Worm (Caenorhabditis elegans) whole organism, L1 larva: ENCODE data around the gene ceh-53.

Experiments
- C16A3.4 ChIP-seq: fragments of 150-350 bp; optimal IDR thresholded peaks from 2 replicates; lab custom pipeline; 2014; ENCODE audit warnings: missing biosample characterization, missing genetic modification characterization
- C34B4.2 ChIP-seq: sonication (generic microtip); optimal IDR thresholded peaks from 2 replicates; lab custom pipeline; 2017; ENCODE audit warnings: mild to moderate bottlenecking, missing genetic modification characterization, missing compliant biosample characterization
- F16B12.6 ChIP-seq: fragments of 150-350 bp; optimal IDR thresholded peaks from 2 replicates; lab custom pipeline; 2014; ENCODE audit warnings: missing biosample characterization, missing genetic modification characterization
- blmp-1 ChIP-seq: fragments of 150-350 bp; optimal IDR thresholded peaks from 2 replicates; lab custom pipeline; 2014; ENCODE audit warnings: missing biosample characterization, missing genetic modification characterization
- ceh-8 ChIP-seq: fragments of 200-800 bp; sonication (Bioruptor generic); optimal IDR thresholded peaks from 2 replicates; lab custom pipeline; 2018; ENCODE audit warnings: mild to moderate bottlenecking, missing genetic modification characterization, moderate library complexity, missing compliant biosample characterization
- dpl-1 ChIP-seq, 3 experiments: fragments of 150-350 bp in 2 of 3; sonication (generic microtip) in 1 of 3; optimal IDR thresholded peaks; 2 replicates each; lab custom pipeline; 2014 to 2017; ENCODE audit warnings: missing biosample characterization in 3 of 3, missing genetic modification characterization in 3 of 3, missing genetic modification reagents in 3 of 3
- dsc-1 ChIP-seq: sonication (generic microtip); optimal IDR thresholded peaks from 2 replicates; lab custom pipeline; 2016; ENCODE audit warnings: mild to moderate bottlenecking, missing genetic modification characterization, missing compliant biosample characterization
- efl-1 ChIP-seq, 4 experiments: fragments of 150-350 bp; optimal IDR thresholded peaks in 3 of 4; peaks in 1 of 4; 1 replicate in 1 of 4; 2 replicates in 3 of 4; lab custom pipeline; 2014; ENCODE audit warnings: missing biosample characterization in 2 of 4, missing genetic modification characterization in 2 of 4, missing genetic modification reagents in 2 of 4
- egl-13 ChIP-seq: sonication (generic microtip); optimal IDR thresholded peaks from 2 replicates; lab custom pipeline; 2016; ENCODE audit warnings: missing genotype, missing genetic modification reagents, missing genetic modification characterization, missing compliant biosample characterization
- elt-3 ChIP-seq, 6 experiments: fragments of 150-350 bp in 1 of 6; sonication (generic microtip); optimal IDR thresholded peaks; 2 replicates each; lab custom pipeline; 2017 to 2018; ENCODE audit warnings: missing biosample characterization in 6 of 6, missing genetic modification characterization in 6 of 6, inconsistent platforms in 1 of 6
- fkh-4 ChIP-seq: sonication (generic microtip); optimal IDR thresholded peaks from 2 replicates; lab custom pipeline; 2016; ENCODE audit warnings: missing compliant biosample characterization, missing genetic modification characterization, borderline replicate concordance
- fkh-8 ChIP-seq: sonication (generic microtip); optimal IDR thresholded peaks from 2 replicates; lab custom pipeline; 2016; ENCODE audit warnings: mild to moderate bottlenecking, missing genetic modification characterization, missing compliant biosample characterization
- irx-1 ChIP-seq: sonication (generic microtip); optimal IDR thresholded peaks from 2 replicates; lab custom pipeline; 2016; ENCODE audit warnings: missing genetic modification characterization, missing compliant biosample characterization
- isw-1 ChIP-seq: fragments of 200-800 bp; sonication (Bioruptor generic); IDR thresholded peaks from 2 replicates; pipeline ENCODE4 v1.3.6; 2022; ENCODE audit warnings: missing genetic modification characterization, missing compliant biosample characterization
- jun-1 ChIP-seq: fragments of 150-350 bp; optimal IDR thresholded peaks from 2 replicates; lab custom pipeline; 2014; ENCODE audit warnings: missing biosample characterization, missing genetic modification reagents, missing genetic modification characterization
- lin-14 ChIP-seq: fragments of 200-800 bp; sonication (Bioruptor generic); optimal IDR thresholded peaks from 2 replicates; lab custom pipeline; 2018; ENCODE audit warnings: mild to moderate bottlenecking, missing genetic modification characterization, moderate library complexity, missing compliant biosample characterization
- lin-35 ChIP-seq, 2 experiments: fragments of 150-350 bp; optimal IDR thresholded peaks; 2 replicates each; lab custom pipeline; 2014; ENCODE audit warnings: missing biosample characterization in 2 of 2, missing genetic modification characterization in 2 of 2, missing genetic modification reagents in 2 of 2
- lin-39 ChIP-seq: fragments of 150-350 bp; optimal IDR thresholded peaks from 2 replicates; lab custom pipeline; 2014; ENCODE audit warnings: missing biosample characterization, missing genetic modification reagents, missing genetic modification characterization
- lir-3 ChIP-seq: sonication (generic microtip); optimal IDR thresholded peaks from 2 replicates; lab custom pipeline; 2016; ENCODE audit warnings: mild to moderate bottlenecking, missing genetic modification characterization, moderate library complexity, missing compliant biosample characterization; ENCODE audit not compliant: poor library complexity
- lsy-2 ChIP-seq, 2 experiments: fragments of 150-350 bp; optimal IDR thresholded peaks; 2 replicates each; lab custom pipeline; 2014; ENCODE audit warnings: missing biosample characterization in 2 of 2, missing genetic modification characterization in 2 of 2
- mab-9 ChIP-seq: fragments of 200-800 bp; sonication (Bioruptor generic); IDR thresholded peaks from 2 replicates; pipeline ENCODE4 v1.3.6; 2022; ENCODE audit warnings: missing genetic modification reagents, missing genetic modification characterization, missing compliant biosample characterization
- mdl-1 ChIP-seq, 2 experiments: fragments of 150-350 bp; optimal IDR thresholded peaks; 2 replicates each; lab custom pipeline; 2014 to 2017; ENCODE audit warnings: missing biosample characterization in 2 of 2, missing genetic modification characterization in 2 of 2, inconsistent platforms in 1 of 2
- mef-2 ChIP-seq: fragments of 150-350 bp; optimal IDR thresholded peaks from 2 replicates; lab custom pipeline; 2014; ENCODE audit warnings: missing biosample characterization, missing genetic modification characterization
- mep-1 ChIP-seq: fragments of 150-350 bp; optimal IDR thresholded peaks from 2 replicates; lab custom pipeline; 2014; ENCODE audit warnings: missing biosample characterization, missing genetic modification characterization
- nhr-11 ChIP-seq: fragments of 150-350 bp; optimal IDR thresholded peaks from 2 replicates; lab custom pipeline; 2014; ENCODE audit warnings: missing biosample characterization, missing genetic modification characterization
- nhr-19 ChIP-seq: fragments of 200-800 bp; sonication (Bioruptor generic); conservative IDR thresholded peaks from 2 replicates; pipeline ENCODE4 v1.3.6; 2022; ENCODE audit warnings: missing genetic modification characterization, missing compliant biosample characterization
- nhr-20 ChIP-seq: sonication (generic microtip); optimal IDR thresholded peaks from 2 replicates; lab custom pipeline; 2016; ENCODE audit warnings: mild to moderate bottlenecking, missing genetic modification characterization, missing compliant biosample characterization
- nhr-237 ChIP-seq: fragments of 150-350 bp; optimal IDR thresholded peaks from 2 replicates; lab custom pipeline; 2014; ENCODE audit warnings: missing biosample characterization, missing genetic modification characterization
- nhr-47 ChIP-seq: sonication (generic microtip); optimal IDR thresholded peaks from 2 replicates; lab custom pipeline; 2016; ENCODE audit warnings: mild to moderate bottlenecking, missing genetic modification characterization, moderate library complexity, missing compliant biosample characterization
- nhr-71 ChIP-seq: sonication (generic microtip); optimal IDR thresholded peaks from 2 replicates; lab custom pipeline; 2016; ENCODE audit warnings: mild to moderate bottlenecking, missing genetic modification characterization, moderate library complexity, missing compliant biosample characterization
- nhr-76 ChIP-seq: sonication (generic microtip); optimal IDR thresholded peaks from 2 replicates; lab custom pipeline; 2017; ENCODE audit warnings: missing biosample characterization, missing genetic modification characterization
- nhr-90 ChIP-seq: sonication (generic microtip); optimal IDR thresholded peaks from 2 replicates; lab custom pipeline; 2016; ENCODE audit warnings: mild to moderate bottlenecking, missing genetic modification characterization, missing compliant biosample characterization; ENCODE audit not compliant: poor library complexity
- pag-3 ChIP-seq: sonication (generic microtip); optimal IDR thresholded peaks from 2 replicates; lab custom pipeline; 2017; ENCODE audit warnings: missing genetic modification characterization, mild to moderate bottlenecking, missing compliant biosample characterization, antibody characterized with exemption, borderline replicate concordance; ENCODE audit not compliant: insufficient read depth
- pax-3 ChIP-seq: fragments of 200-800 bp; sonication (Bioruptor generic); optimal IDR thresholded peaks from 2 replicates; lab custom pipeline; 2018; ENCODE audit warnings: mild to moderate bottlenecking, missing genetic modification characterization, moderate library complexity, missing compliant biosample characterization
- pqm-1 ChIP-seq: sonication (generic microtip); optimal IDR thresholded peaks from 3 replicates; lab custom pipeline; 2017; ENCODE audit warnings: missing biosample characterization, missing genetic modification characterization
- snu-23 ChIP-seq: sonication (generic microtip); optimal IDR thresholded peaks from 2 replicates; lab custom pipeline; 2016; ENCODE audit warnings: missing genetic modification characterization, missing compliant biosample characterization
- sptf-1 ChIP-seq: fragments of 150-350 bp; optimal IDR thresholded peaks from 2 replicates; lab custom pipeline; 2014; ENCODE audit warnings: missing biosample characterization, missing genetic modification characterization
- sup-37 ChIP-seq: fragments of 200-800 bp; sonication (Bioruptor generic); optimal IDR thresholded peaks from 2 replicates; lab custom pipeline; 2018; ENCODE audit warnings: mild to moderate bottlenecking, missing genetic modification characterization, missing compliant biosample characterization
- tbx-2 ChIP-seq: sonication (generic microtip); optimal IDR thresholded peaks from 2 replicates; lab custom pipeline; 2016; ENCODE audit warnings: missing genetic modification characterization, missing compliant biosample characterization
- unc-130 ChIP-seq: fragments of 150-350 bp; optimal IDR thresholded peaks from 2 replicates; lab custom pipeline; 2017; ENCODE audit warnings: missing biosample characterization, missing genetic modification characterization, inconsistent platforms
- unc-98 ChIP-seq: fragments of 200-800 bp; sonication (Bioruptor generic); IDR thresholded peaks from 2 replicates; pipeline ENCODE4 v1.3.6; 2022; ENCODE audit warnings: missing genetic modification characterization, missing compliant biosample characterization
- zag-1 ChIP-seq: fragments of 150-350 bp; optimal IDR thresholded peaks from 2 replicates; lab custom pipeline; 2014; ENCODE audit warnings: missing biosample characterization, missing genetic modification characterization
- zip-4 ChIP-seq: fragments of 200-800 bp; sonication (Bioruptor generic); optimal IDR thresholded peaks from 2 replicates; lab custom pipeline; 2018; ENCODE audit warnings: mild to moderate bottlenecking, missing genetic modification characterization, moderate library complexity, missing compliant biosample characterization
- ztf-11 ChIP-seq, 2 experiments: sonication (generic microtip); optimal IDR thresholded peaks; 2 replicates each; lab custom pipeline; 2016 to 2017; ENCODE audit warnings: missing genetic modification characterization in 2 of 2, missing biosample characterization in 1 of 2, missing compliant biosample characterization in 1 of 2
- ztf-4 ChIP-seq: fragments of 150-350 bp; optimal IDR thresholded peaks from 2 replicates; lab custom pipeline; 2014; ENCODE audit warnings: missing biosample characterization, missing genetic modification characterization

ceh-53 gene

ce11 chrIV:3532167-3532566, 34.2 kb downstream of the ceh-53 start, which contains the start of gene M57.1:
Gene M57.1 (plus strand): TSS chrIV:3532467.
- TF ChIP-seq blmp-1 (tag; lab: Kevin White, UChicago), result no peak
- TF ChIP-seq lin-35 (GFP tag; optimal IDR thresholded peaks at IDR 0.05; lab: Kevin White, UChicago), result no peak
- no peak for TF ChIP-seq sup-37
- no peak for TF ChIP-seq unc-130 (tag; lab: Kevin White, UChicago)
- TF ChIP-seq zag-1, result no peak

- TF ChIP-seq nhr-76 (tag; lab: Kevin White, UChicago), result no peak
- peak; percentile 16 to 78 for TF ChIP-seq lin-35 (GFP tag; optimal IDR thresholded peaks at IDR 0.05; lab: Kevin White, UChicago)
- TF ChIP-seq elt-3 (tag; optimal IDR thresholded peaks at IDR 0.05; lab: Kevin White, UChicago), result no peak
- no peak for TF ChIP-seq pag-3
- no peak for TF ChIP-seq mab-9 (GFP tag; lab: Robert Waterston, UW)
- peak; percentile 33 to 76 (median 61) for TF ChIP-seq dpl-1 (GFP tag; optimal IDR thresholded peaks at IDR 0.05; lab: Kevin White, UChicago)
- peak; percentile 50 to 66 for TF ChIP-seq efl-1 (optimal IDR thresholded peaks at IDR 0.05; lab: Kevin White, UChicago)
- peak; percentile 67 to 96 for TF ChIP-seq efl-1 (GFP tag; optimal IDR thresholded peaks at IDR 0.05 in 1 of 2; lab: Kevin White, UChicago)
- TF ChIP-seq nhr-19 (GFP tag; lab: Robert Waterston, UW), result no peak
- TF ChIP-seq zag-1, result no peak
- TF ChIP-seq pqm-1, result no peak
- no peak for TF ChIP-seq pax-3 (tag; lab: Kevin White, UChicago)
- TF ChIP-seq nhr-71, result no peak
- TF ChIP-seq ceh-8, result no peak
- no peak for TF ChIP-seq fkh-8
- TF ChIP-seq nhr-90 (tag; lab: Kevin White, UChicago), result no peak
- TF ChIP-seq ztf-4, result no peak
- TF ChIP-seq lsy-2 (tag; optimal IDR thresholded peaks at IDR 0.05; lab: Kevin White, UChicago), result peak; percentile 24 to 70
- TF ChIP-seq lin-39 (tag; lab: Kevin White, UChicago), result no peak
- no peak for TF ChIP-seq nhr-11
- TF ChIP-seq jun-1 (tag; lab: Kevin White, UChicago), result no peak
- TF ChIP-seq unc-130 (tag; lab: Kevin White, UChicago), result no peak
- no peak for TF ChIP-seq dsc-1
- TF ChIP-seq nhr-47, result no peak
- peak; percentile 1 for TF ChIP-seq C16A3.4 (tag; lab: Kevin White, UChicago)
- TF ChIP-seq mep-1 (tag; lab: Kevin White, UChicago), result no peak
- TF ChIP-seq egl-13 (tag; lab: Kevin White, UChicago), result no peak
- TF ChIP-seq tbx-2 (tag; lab: Kevin White, UChicago), result no peak
- TF ChIP-seq blmp-1 (tag; lab: Kevin White, UChicago), result peak; percentile 35
- TF ChIP-seq F16B12.6, result no peak
- TF ChIP-seq nhr-237 (tag; lab: Kevin White, UChicago), result no peak
- TF ChIP-seq fkh-4 (tag; lab: Kevin White, UChicago), result no peak
- TF ChIP-seq mdl-1 (tag; optimal IDR thresholded peaks at IDR 0.05; lab: Kevin White, UChicago), result no peak
- TF ChIP-seq mef-2 (tag; lab: Kevin White, UChicago), result no peak
- no peak for TF ChIP-seq zip-4 (GFP tag; lab: Kevin White, UChicago)
- peak; percentile 10 for TF ChIP-seq snu-23 (GFP tag; lab: Kevin White, UChicago)
- no peak for TF ChIP-seq nhr-20 (tag; lab: Kevin White, UChicago)
- TF ChIP-seq C34B4.2 (tag; lab: Kevin White, UChicago), result no peak
- TF ChIP-seq ztf-11 (tag; optimal IDR thresholded peaks at IDR 0.05; lab: Kevin White, UChicago), result no peak
- no peak for TF ChIP-seq irx-1 (tag; lab: Kevin White, UChicago)
- TF ChIP-seq lir-3 (tag; lab: Kevin White, UChicago), result no peak
- TF ChIP-seq unc-98 (GFP tag; lab: Robert Waterston, UW), result no peak
- no peak for TF ChIP-seq sptf-1
- TF ChIP-seq isw-1 (GFP tag; lab: Robert Waterston, UW), result no peak
- no peak for TF ChIP-seq lin-14 (GFP tag; lab: Kevin White, UChicago)
- TF ChIP-seq, all 84 proteins: peak for 7
Observed at ce11 chrIV:3532989-3533388, 35.0 kb downstream of the ceh-53 start.
